Fruit fly (Drosophila melanogaster) whole organism: ENCODE measurements around the gene CG33333.

Experiments
- CG8478 ChIP-seq: fragments of >200 bp; optimal IDR thresholded peaks from 2 replicates; lab custom pipeline; 2018; ENCODE audit warnings: inconsistent platforms
- pan ChIP-seq: fragments of >200 bp; optimal IDR thresholded peaks from 2 replicates; lab custom pipeline; 2017
- psq ChIP-seq: fragments of >200 bp; optimal IDR thresholded peaks from 2 replicates; lab custom pipeline; 2017

DNA sequence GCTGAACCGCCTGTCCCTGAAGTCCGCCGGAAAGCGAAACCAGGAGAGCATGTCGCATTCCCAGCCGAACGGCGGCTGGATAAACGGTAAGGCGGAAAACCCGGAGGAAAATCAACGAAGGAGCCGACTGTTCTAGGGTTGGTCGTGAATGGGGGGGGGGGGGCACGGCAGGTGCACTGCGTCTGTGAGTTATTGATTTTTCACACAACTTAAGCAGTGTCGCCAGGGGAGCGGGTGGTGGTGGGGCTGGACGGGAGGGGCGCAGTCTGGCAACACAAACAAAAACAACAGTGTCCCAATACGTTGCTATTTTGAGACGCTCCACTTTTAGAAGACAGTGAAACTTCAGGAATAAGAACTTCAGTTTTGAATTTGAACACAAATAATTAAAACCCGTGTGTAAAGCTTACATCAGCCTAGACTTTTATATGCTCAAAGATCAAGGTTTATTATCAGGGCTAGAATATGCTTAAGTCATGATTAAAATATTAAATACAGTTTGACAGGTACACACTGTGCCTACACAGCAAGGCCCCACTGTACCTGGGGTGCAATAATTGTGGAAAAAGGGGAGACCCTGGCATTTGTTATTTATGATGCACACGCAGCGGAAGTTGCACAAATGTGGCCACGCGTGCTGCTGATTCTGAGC lies 31.0 kb upstream of the CG33333 start:
- no peak for TF ChIP-seq CG8478 (lab: Kevin White, UChicago)
- TF ChIP-seq psq (lab: Kevin White, UChicago), result no peak
- TF ChIP-seq pan (lab: Kevin White, UChicago), result no peak
